Worm (Caenorhabditis elegans) whole organism, L2 larva: ENCODE measurements around the gene gex-5.

ENCODE experiments used
- F13H6.1 ChIP-seq: sonication (generic microtip); optimal IDR thresholded peaks from 2 replicates; lab custom pipeline; 2016; ENCODE audit warnings: missing genetic modification characterization, missing compliant biosample characterization
- alr-1 ChIP-seq: fragments of 150-350 bp; optimal IDR thresholded peaks from 2 replicates; lab custom pipeline; 2014; ENCODE audit warnings: missing biosample characterization, missing genetic modification characterization
- ama-1 ChIP-seq: fragments of 150-350 bp; optimal IDR thresholded peaks from 2 replicates; lab custom pipeline; 2018; ENCODE audit warnings: inconsistent platforms
- ceh-16 ChIP-seq: fragments of 150-350 bp; optimal IDR thresholded peaks from 2 replicates; lab custom pipeline; 2014; ENCODE audit warnings: missing biosample characterization, missing genetic modification characterization
- ceh-82 ChIP-seq: fragments of 150-350 bp; optimal IDR thresholded peaks from 2 replicates; lab custom pipeline; 2014; ENCODE audit warnings: missing biosample characterization, missing genetic modification characterization
- dmd-4 ChIP-seq: sonication (generic microtip); optimal IDR thresholded peaks from 2 replicates; lab custom pipeline; 2017; ENCODE audit warnings: missing biosample characterization, missing genetic modification characterization
- egl-27 ChIP-seq: sonication (generic microtip); optimal IDR thresholded peaks from 3 replicates; lab custom pipeline; 2017; ENCODE audit warnings: missing biosample characterization, missing genetic modification reagents, missing genetic modification characterization
- lsy-2 ChIP-seq, 2 experiments: fragments of 150-350 bp in 1 of 2; sonication (generic microtip) in 1 of 2; optimal IDR thresholded peaks; 2 replicates each; lab custom pipeline; 2014 to 2017; ENCODE audit warnings: missing biosample characterization in 2 of 2, missing genetic modification characterization in 2 of 2
- mdl-1 ChIP-seq, 2 experiments: fragments of 150-350 bp in 1 of 2; sonication (generic microtip) in 1 of 2; optimal IDR thresholded peaks; 2 replicates each; lab custom pipeline; 2017; ENCODE audit warnings: missing biosample characterization in 2 of 2, missing genetic modification characterization in 2 of 2
- nhr-23 ChIP-seq: fragments of 150-350 bp; optimal IDR thresholded peaks from 2 replicates; lab custom pipeline; 2014; ENCODE audit warnings: missing biosample characterization, missing genetic modification reagents, missing genetic modification characterization
- nhr-25 ChIP-seq: fragments of 150-350 bp; sonication (generic microtip); optimal IDR thresholded peaks from 3 replicates; lab custom pipeline; 2014; ENCODE audit warnings: missing biosample characterization, missing genetic modification characterization
- skn-1 ChIP-seq: sonication (generic microtip); optimal IDR thresholded peaks from 2 replicates; lab custom pipeline; 2017; ENCODE audit warnings: missing biosample characterization, missing genetic modification characterization
- unc-62 ChIP-seq: fragments of 150-350 bp; optimal IDR thresholded peaks from 2 replicates; lab custom pipeline; 2014; ENCODE audit warnings: missing biosample characterization, missing genetic modification reagents, missing genetic modification characterization
- zag-1 ChIP-seq: fragments of 150-350 bp; optimal IDR thresholded peaks from 2 replicates; lab custom pipeline; 2014; ENCODE audit warnings: missing biosample characterization, missing genetic modification characterization

DNA sequence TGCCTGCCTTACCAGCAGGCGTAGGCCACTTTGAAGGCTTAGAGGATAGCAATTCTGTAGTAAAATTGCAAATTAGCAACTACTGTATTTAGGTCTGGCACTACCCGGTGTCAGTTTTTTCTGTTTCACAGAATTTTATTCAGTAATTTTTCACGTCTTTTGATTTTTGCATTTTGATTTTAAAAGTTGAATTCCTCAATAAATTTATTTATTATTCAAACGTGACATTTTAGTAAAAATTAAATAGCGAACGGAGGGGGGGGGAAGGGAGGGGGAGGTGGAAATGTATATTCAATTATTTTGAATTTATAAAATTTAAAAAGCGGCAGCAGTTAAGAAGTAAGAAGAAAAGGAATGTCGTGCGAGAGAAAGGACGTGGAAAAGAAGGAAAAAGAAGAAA is 35.5 kb upstream of the gex-5 start, which contains the start of gene F26A1.4:
- TF ChIP-seq ama-1 (lab: Kevin White, UChicago) (no peak), skn-1 (tag; lab: Kevin White, UChicago) (no peak), lsy-2 (tag; optimal IDR thresholded peaks at IDR 0.05; lab: Kevin White, UChicago) (no peak), ceh-16 (no peak), zag-1 (no peak), alr-1 (tag; lab: Kevin White, UChicago) (no peak), dmd-4 (tag; lab: Kevin White, UChicago) (no peak), mdl-1 (tag; optimal IDR thresholded peaks at IDR 0.05; lab: Kevin White, UChicago) (no peak), F13H6.1 (tag; lab: Kevin White, UChicago) (no peak), egl-27 (tag; lab: Kevin White, UChicago) (no peak), nhr-25 (no peak), ceh-82 (tag; lab: Kevin White, UChicago) (no peak), nhr-23 (tag; lab: Kevin White, UChicago) (no peak), unc-62 (GFP tag; lab: Kevin White, UChicago) (no peak)
